Worm (Caenorhabditis elegans): ENCODE data around the gene spot-1.

spot-1 gene

ce11 chrIII:7234148-7234547 is 42.9 kb downstream of the spot-1 start, which contains the start of gene ndus-8 (continued):
- no peak for TF ChIP-seq hlh-26 (GFP tag; conservative IDR thresholded peaks at IDR 0.05)
- no peak for TF ChIP-seq T26A5.8 (tag; optimal IDR thresholded peaks at IDR 0.05)
- TF ChIP-seq B0019.2 (GFP tag; conservative IDR thresholded peaks at IDR 0.05) = no peak
- peak; percentile 27 for TF ChIP-seq lin-40 (tag; optimal IDR thresholded peaks at IDR 0.05)
- TF ChIP-seq attf-3 (GFP tag; conservative IDR thresholded peaks at IDR 0.05) = 0 out of 2 replicates have a peak, but pooled peaks have one; percentile 37
- no peak for TF ChIP-seq snpc-1.3 (tag; optimal IDR thresholded peaks at IDR 0.05; ENCODE audit: insufficient read depth)
- TF ChIP-seq ekl-4 (GFP tag; IDR thresholded peaks at IDR 0.05) = no peak
- TF ChIP-seq ceh-79 (tag; optimal IDR thresholded peaks at IDR 0.05) = no peak
- TF ChIP-seq Y53F4B.3 (GFP tag; IDR thresholded peaks at IDR 0.05) = no peak
- TF ChIP-seq ztf-25 (GFP tag; IDR thresholded peaks at IDR 0.05) = no peak
- no peak for TF ChIP-seq dpl-1 (GFP tag; optimal IDR thresholded peaks at IDR 0.05)
- TF ChIP-seq ama-1 (optimal IDR thresholded peaks at IDR 0.05) = no peak
- TF ChIP-seq ama-1 (GFP tag; optimal IDR thresholded peaks at IDR 0.05) = no peak
- no peak for TF ChIP-seq F55B11.4 (tag; optimal IDR thresholded peaks at IDR 0.05; ENCODE audit: borderline replicate concordance, insufficient read depth)
- TF ChIP-seq lsl-1 (GFP tag; optimal IDR thresholded peaks at IDR 0.05) = peak; percentile 20
- TF ChIP-seq mcd-1 (GFP tag; IDR thresholded peaks at IDR 0.05) = peak; percentile 63
- TF ChIP-seq sdz-38 (tag; optimal IDR thresholded peaks at IDR 0.05) = no peak
- no peak for TF ChIP-seq tlf-1 (GFP tag; optimal IDR thresholded peaks at IDR 0.05)
- TF ChIP-seq bed-1 (GFP tag; IDR thresholded peaks at IDR 0.05) = no peak
- no peak for TF ChIP-seq let-607 (tag; optimal IDR thresholded peaks at IDR 0.05)
- TF ChIP-seq hsf-1 (GFP tag; IDR thresholded peaks at IDR 0.05) = no peak
- no peak for TF ChIP-seq Y56A3A.18 (GFP tag; IDR thresholded peaks at IDR 0.05)

ce11 chrIII:7232782-7233181 is 44.3 kb downstream of the spot-1 start, which contains the start of gene adr-2:
Gene adr-2 (minus strand): TSS chrIII:7232882.
- peak; percentile 10 for TF ChIP-seq ztf-18 (tag; optimal IDR thresholded peaks at IDR 0.05)
- no peak for TF ChIP-seq ztf-28 (GFP tag; IDR thresholded peaks at IDR 0.05)

- TF ChIP-seq mcd-1 (GFP tag; IDR thresholded peaks at IDR 0.05) (no peak), nfya-1 (tag; optimal IDR thresholded peaks at IDR 0.05; ENCODE audit: borderline replicate concordance, insufficient read depth) (no peak), rcor-1 (GFP tag; IDR thresholded peaks at IDR 0.05) (no peak), pbrm-1 (GFP tag; IDR thresholded peaks at IDR 0.05) (no peak), bed-2 (GFP tag; IDR thresholded peaks at IDR 0.05) (no peak), ceh-79 (tag; optimal IDR thresholded peaks at IDR 0.05) (no peak), F39B2.1 (GFP tag; IDR thresholded peaks at IDR 0.05) (no peak), hmg-20 (GFP tag; IDR thresholded peaks at IDR 0.05) (no peak), efl-1 (GFP tag; optimal IDR thresholded peaks at IDR 0.05) (no peak)
Observed at ce11 chrIII:7230841-7231240, 46.2 kb downstream of the spot-1 start, which contains the start of gene R151.10. Gene R151.10 (minus strand): TSS chrIII:7230941.

- TF ChIP-seq nfya-2 (GFP tag; IDR thresholded peaks at IDR 0.05) (no peak), ets-4 (GFP tag; optimal IDR thresholded peaks at IDR 0.05) (no peak), Y53G8AR.9 (GFP tag; conservative IDR thresholded peaks at IDR 0.05) (no peak), ztf-25 (GFP tag; IDR thresholded peaks at IDR 0.05) (no peak), ceh-79 (tag; optimal IDR thresholded peaks at IDR 0.05) (no peak), ztf-18 (tag; optimal IDR thresholded peaks at IDR 0.05) (no peak), athp-1 (tag; optimal IDR thresholded peaks at IDR 0.05) (no peak), atf-7 (tag; optimal IDR thresholded peaks at IDR 0.05) (no peak), fkh-3 (tag; optimal IDR thresholded peaks at IDR 0.05) (no peak), ztf-28 (GFP tag; IDR thresholded peaks at IDR 0.05) (no peak), somi-1 (GFP tag; optimal IDR thresholded peaks at IDR 0.05) (no peak), nhr-179 (tag; optimal IDR thresholded peaks at IDR 0.05) (no peak), F10E7.11 (tag; optimal IDR thresholded peaks at IDR 0.05) (no peak)
Observed at ce11 chrIII:7229687-7230086, 47.4 kb downstream of the spot-1 start, which contains the start of gene R151.8. Gene R151.8 (minus strand): TSS chrIII:7229787.
